Worm (Caenorhabditis elegans) whole organism, late embryonic: Measurements from ENCODE around the gene idpc-1.
A peak's percentile ranks its signal among the peaks of the same experiment; 100 is the strongest.

Source experiments
- F13H6.1 ChIP-seq: sonication (generic microtip); optimal IDR thresholded peaks from 2 replicates; lab custom pipeline; 2016; ENCODE audit warnings: missing genetic modification characterization, missing compliant biosample characterization
- ceh-24 ChIP-seq: sonication (generic microtip); optimal IDR thresholded peaks from 2 replicates; lab custom pipeline; 2016; ENCODE audit warnings: mild to moderate bottlenecking, missing genetic modification characterization, missing compliant biosample characterization
- fkh-10 ChIP-seq: fragments of 150-350 bp; optimal IDR thresholded peaks from 2 replicates; lab custom pipeline; 2014; ENCODE audit warnings: missing biosample characterization, missing genetic modification reagents, missing genetic modification characterization
- hlh-30 ChIP-seq: sonication (generic microtip); optimal IDR thresholded peaks from 2 replicates; lab custom pipeline; 2017; ENCODE audit warnings: antibody characterized with exemption, missing genetic modification characterization, missing compliant biosample characterization; ENCODE audit not compliant: insufficient read depth
- madf-2 ChIP-seq: sonication (generic microtip); optimal IDR thresholded peaks from 2 replicates; lab custom pipeline; 2017; ENCODE audit warnings: missing genetic modification characterization, missing compliant biosample characterization
- pag-3 ChIP-seq: sonication (generic microtip); optimal IDR thresholded peaks from 2 replicates; lab custom pipeline; 2016; ENCODE audit warnings: missing compliant biosample characterization, missing genetic modification characterization, borderline replicate concordance
- sox-4 ChIP-seq: sonication (generic microtip); optimal IDR thresholded peaks from 2 replicates; lab custom pipeline; 2017; ENCODE audit warnings: mild to moderate bottlenecking, missing genetic modification characterization, inconsistent platforms, missing compliant biosample characterization
- syd-9 ChIP-seq: sonication (generic microtip); optimal IDR thresholded peaks from 2 replicates; lab custom pipeline; 2016; ENCODE audit warnings: mild to moderate bottlenecking, missing genetic modification characterization, moderate library complexity, missing compliant biosample characterization

DNA sequence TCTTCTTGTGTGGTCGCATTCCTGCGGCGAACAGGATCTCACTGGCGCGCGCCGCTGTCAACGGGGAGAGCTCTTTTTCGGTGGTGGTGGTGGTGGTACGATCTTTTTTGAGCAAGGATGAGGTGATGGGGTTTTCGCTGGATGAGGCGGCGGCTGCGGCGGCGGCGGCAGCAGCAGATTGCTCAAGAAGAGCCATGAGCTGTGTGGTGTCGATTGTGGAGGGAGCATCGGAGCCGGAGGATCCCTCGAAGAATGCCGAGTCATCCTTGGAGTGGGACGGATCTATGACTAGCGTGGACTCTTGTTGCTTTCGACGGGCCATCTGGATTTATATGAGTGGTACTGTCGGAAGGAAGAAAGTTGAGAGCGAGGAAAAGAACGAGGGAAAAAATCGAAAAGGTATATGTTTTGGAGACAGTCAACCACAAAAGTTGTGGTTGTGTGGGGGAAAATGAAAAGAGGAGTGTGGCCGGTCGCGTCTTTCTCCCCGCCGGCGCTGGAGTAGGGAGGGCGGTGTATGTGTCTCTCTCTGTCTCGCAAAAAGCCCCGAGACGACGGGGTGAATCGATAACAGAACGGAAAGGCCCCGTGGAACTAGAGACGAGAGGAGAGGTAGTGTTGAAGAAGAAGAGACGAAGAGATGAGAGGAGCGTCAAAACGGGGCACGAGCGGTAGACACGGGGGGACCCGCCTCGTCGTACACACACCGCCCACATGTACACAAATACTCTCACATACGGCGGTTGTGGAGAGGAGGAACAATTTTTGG is 39.6 kb downstream of the idpc-1 start:
- TF ChIP-seq F13H6.1, result no peak
- no peak for TF ChIP-seq syd-9 (tag; lab: Kevin White, UChicago)
- no peak for TF ChIP-seq madf-2 (tag; lab: Kevin White, UChicago)
- no peak for TF ChIP-seq fkh-10
- peak; percentile 75 for TF ChIP-seq hlh-30 (tag; lab: Kevin White, UChicago)
- TF ChIP-seq sox-4, result no peak
- no peak for TF ChIP-seq pag-3 (tag; lab: Kevin White, UChicago)
- no peak for TF ChIP-seq ceh-24
